Fruit fly (Drosophila melanogaster) whole organism, embryonic: ENCODE data around the gene CG18262.

Experiments used
- CG11696 ChIP-seq: fragments of 200-800 bp; sonication (Bioruptor generic); IDR thresholded peaks from 2 replicates; pipeline ENCODE4 v1.3.6; 2022; ENCODE audit warnings: missing biosample characterization, missing genetic modification characterization
- dmrt11E ChIP-seq: fragments of 200-800 bp; sonication (Bioruptor generic); optimal IDR thresholded peaks from 3 replicates; lab custom pipeline; 2018; ENCODE audit warnings: missing biosample characterization, mild to moderate bottlenecking, missing genetic modification characterization, moderate library complexity
- dpn ChIP-seq, 2 experiments: fragments of 200-800 bp; sonication (Bioruptor generic); optimal IDR thresholded peaks; 3 replicates each; lab custom pipeline; 2016; ENCODE audit warnings: missing biosample characterization in 2 of 2, missing genetic modification characterization in 2 of 2
- gro ChIP-seq: fragments of 200-800 bp; sonication (Bioruptor generic); optimal IDR thresholded peaks from 2 replicates; lab custom pipeline; 2016; ENCODE audit warnings: missing biosample characterization, missing genetic modification characterization
- ind ChIP-seq: fragments of 200-800 bp; sonication (Bioruptor generic); optimal IDR thresholded peaks from 3 replicates; lab custom pipeline; 2016; ENCODE audit warnings: missing biosample characterization, missing genetic modification characterization

DNA sequence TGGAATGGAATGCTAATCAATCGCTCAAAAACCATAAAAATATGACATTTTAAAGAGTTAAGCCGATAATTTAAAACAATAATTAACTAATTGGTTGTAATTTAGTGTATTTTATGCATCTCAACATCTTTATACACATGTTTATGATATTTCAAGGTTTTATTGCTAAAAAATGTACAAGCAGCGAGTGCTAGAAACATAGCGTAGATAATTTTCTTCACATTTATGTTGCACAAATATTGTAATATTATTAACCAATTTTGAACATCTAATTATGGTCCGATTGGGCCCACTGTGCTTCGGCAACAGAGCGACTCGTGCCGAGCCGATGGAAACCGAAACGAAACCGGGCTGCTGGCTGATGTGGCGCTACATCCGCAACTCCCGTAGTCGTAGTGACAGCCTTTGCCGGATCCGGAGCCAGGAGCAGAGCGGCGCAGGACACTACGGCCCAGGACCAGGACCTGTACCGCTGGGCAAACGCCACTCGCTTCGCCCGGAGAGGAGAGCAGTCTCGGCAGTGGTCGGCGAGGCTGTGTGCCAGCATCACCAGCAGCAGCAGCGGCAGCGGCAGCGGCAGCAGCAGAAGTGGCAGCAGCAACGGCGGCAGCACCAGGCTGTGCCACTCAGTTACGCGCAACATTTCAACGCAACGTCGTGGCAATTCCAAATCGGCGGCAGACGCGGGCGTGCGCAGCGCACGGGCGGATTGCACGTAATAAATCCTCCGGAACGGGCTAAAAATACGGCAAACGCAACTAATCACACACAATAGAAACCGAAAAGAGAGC, 25.6 kb downstream of the CG18262 start, which contains the start of gene sdt:
- TF ChIP-seq dpn (GFP tag; optimal IDR thresholded peaks at IDR 0.05; lab: Kevin White, UChicago) (peak in 1 of 2 experiments; percentile 4), ind (GFP tag; lab: Kevin White, UChicago) (no peak), dmrt11E (tag; lab: Kevin White, UChicago) (no peak), gro (GFP tag; lab: Kevin White, UChicago) (no peak), CG11696 (no peak)
